Worm (Caenorhabditis elegans): Measurements from ENCODE around the gene R05A10.7.

DNA sequence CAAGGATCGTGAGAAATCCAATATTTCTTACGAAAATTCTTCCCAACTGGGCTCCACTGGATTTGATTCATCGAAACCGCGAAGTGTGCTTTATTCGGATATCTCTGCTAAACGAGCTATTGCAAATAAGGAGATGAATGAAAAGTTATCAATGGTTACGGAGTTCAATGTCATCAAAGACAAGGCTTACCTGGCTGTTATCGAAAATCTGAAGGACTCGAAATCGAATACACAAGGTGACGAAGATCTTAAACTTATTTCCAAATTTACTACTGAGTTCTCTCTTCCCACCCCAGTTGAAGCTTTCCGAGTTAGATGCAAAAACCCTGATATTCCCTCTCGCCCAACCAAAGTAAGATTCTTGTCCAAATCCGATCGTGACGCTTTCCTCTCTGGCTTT, 23.6 kb upstream of the R05A10.7 start:
- TF ChIP-seq pqm-1 (tag; optimal IDR thresholded peaks at IDR 0.05), result no peak
- no peak for TF ChIP-seq nhr-12 (tag; optimal IDR thresholded peaks at IDR 0.05)
- TF ChIP-seq egl-27 (tag; optimal IDR thresholded peaks at IDR 0.05), result no peak
- no peak for TF ChIP-seq ama-1 (optimal IDR thresholded peaks at IDR 0.05)
- no peak for TF ChIP-seq elt-3 (tag; optimal IDR thresholded peaks at IDR 0.05)
- TF ChIP-seq nhr-25 (tag; optimal IDR thresholded peaks at IDR 0.05), result no peak
- TF ChIP-seq ceh-82 (tag; optimal IDR thresholded peaks at IDR 0.05), result no peak

Measured in whole organism, L3 larva.